Fruit fly (Drosophila melanogaster): ENCODE results near the gene escl.

escl gene

dm6 chr2L:12010877-12011666 lies 20.3 kb downstream of the escl start (continued):
- peak; percentile 92 for TF ChIP-seq CG10979 (tag; optimal IDR thresholded peaks at IDR 0.05)
- no peak for TF ChIP-seq unc-4 (GFP tag; IDR thresholded peaks at IDR 0.05; ENCODE audit: partially characterized antibody)
- no peak for TF ChIP-seq al (GFP tag; IDR thresholded peaks at IDR 0.05)
- TF ChIP-seq CG5180 (GFP tag; optimal IDR thresholded peaks at IDR 0.05), result peak; percentile 84
- TF ChIP-seq Atf3 (GFP tag; optimal IDR thresholded peaks at IDR 0.05), result peak; percentile 53
- TF ChIP-seq sd (tag; optimal IDR thresholded peaks at IDR 0.05), result peak; percentile 99
- peak; percentile 89 for TF ChIP-seq Chrac-16 (GFP tag; optimal IDR thresholded peaks at IDR 0.05)
- TF ChIP-seq Usf (GFP tag; optimal IDR thresholded peaks at IDR 0.05), result peak; percentile 87
- peak; percentile 4 for TF ChIP-seq repo (GFP tag; optimal IDR thresholded peaks at IDR 0.05)
- TF ChIP-seq ewg (GFP tag; optimal IDR thresholded peaks at IDR 0.05), result peak; percentile 80
- TF ChIP-seq CG4404 (GFP tag; IDR thresholded peaks at IDR 0.05), result no peak
- TF ChIP-seq maf-S (GFP tag; optimal IDR thresholded peaks at IDR 0.05), result peak; percentile 63
- no peak for TF ChIP-seq cas (GFP tag; IDR thresholded peaks at IDR 0.05)
- no peak for TF ChIP-seq HLH3B (GFP tag; IDR thresholded peaks at IDR 0.05)
- no peak for TF ChIP-seq CG14441 (GFP tag; IDR thresholded peaks at IDR 0.05)
- TF ChIP-seq usp (GFP tag; optimal IDR thresholded peaks at IDR 0.05), result no peak
- TF ChIP-seq HmgD (GFP tag; optimal IDR thresholded peaks at IDR 0.05), result no peak
- TF ChIP-seq Dll (GFP tag; IDR thresholded peaks at IDR 0.05; ENCODE audit: partially characterized antibody), result no peak
- peak; percentile 68 for TF ChIP-seq CG17568 (GFP tag; optimal IDR thresholded peaks at IDR 0.05)
- TF ChIP-seq lmd (GFP tag; IDR thresholded peaks at IDR 0.05), result no peak
- TF ChIP-seq Neu2 (GFP tag; optimal IDR thresholded peaks at IDR 0.05; ENCODE audit: borderline replicate concordance), result no peak
- TF ChIP-seq CG10209 (GFP tag; optimal IDR thresholded peaks at IDR 0.05), result peak; percentile 91
- no peak for TF ChIP-seq sim (GFP tag; IDR thresholded peaks at IDR 0.05)
- no peak for TF ChIP-seq ara (GFP tag; IDR thresholded peaks at IDR 0.05)
- no peak for TF ChIP-seq Opbp (GFP tag; IDR thresholded peaks at IDR 0.05; ENCODE audit: partially characterized antibody)
- TF ChIP-seq CG16863 (GFP tag; optimal IDR thresholded peaks at IDR 0.05), result peak; percentile 74
- TF ChIP-seq jing (GFP tag; optimal IDR thresholded peaks at IDR 0.05), result no peak
- TF ChIP-seq wor (GFP tag; IDR thresholded peaks at IDR 0.05), result no peak
- peak; percentile 96 for TF ChIP-seq Fer1 (GFP tag; optimal IDR thresholded peaks at IDR 0.05)
- peak; percentile 30 for TF ChIP-seq CG1792 (GFP tag; optimal IDR thresholded peaks at IDR 0.05)
- no peak for TF ChIP-seq CG3726 (GFP tag; IDR thresholded peaks at IDR 0.05)
- TF ChIP-seq CG7556 (GFP tag; optimal IDR thresholded peaks at IDR 0.05), result peak; percentile 95
- peak; percentile 93 for TF ChIP-seq PHDP (tag; optimal IDR thresholded peaks at IDR 0.05)
- peak; percentile 31 for TF ChIP-seq NK7.1 (GFP tag; optimal IDR thresholded peaks at IDR 0.05)
- peak; percentile 36 for TF ChIP-seq CG15073 (GFP tag; optimal IDR thresholded peaks at IDR 0.05)
- TF ChIP-seq CG12659 (GFP tag; optimal IDR thresholded peaks at IDR 0.05), result peak; percentile 95
- no peak for TF ChIP-seq E2f1 (GFP tag; IDR thresholded peaks at IDR 0.05)
- TF ChIP-seq Ets65A (GFP tag), result peak; percentile 93
- peak; percentile 49 for TF ChIP-seq NC2β (GFP tag; optimal IDR thresholded peaks at IDR 0.05)
- peak; percentile 84 for TF ChIP-seq CG17359 (tag; optimal IDR thresholded peaks at IDR 0.05)
- no peak for TF ChIP-seq sc (optimal IDR thresholded peaks at IDR 0.05)
- TF ChIP-seq sc (GFP tag; optimal IDR thresholded peaks at IDR 0.05), result peak; percentile 75
- TF ChIP-seq CG11085 (GFP tag; IDR thresholded peaks at IDR 0.05), result no peak
- no peak for TF ChIP-seq zen2 (GFP tag; IDR thresholded peaks at IDR 0.05; ENCODE audit: partially characterized antibody)
- TF ChIP-seq yki (optimal IDR thresholded peaks at IDR 0.05), result no peak
- TF ChIP-seq CG3065 (GFP tag; optimal IDR thresholded peaks at IDR 0.05), result peak; percentile 66
- TF ChIP-seq hb (GFP tag; IDR thresholded peaks at IDR 0.05; ENCODE audit: partially characterized antibody), result no peak
- peak; percentile 92 for TF ChIP-seq CG1603 (tag; optimal IDR thresholded peaks at IDR 0.05)
- TF ChIP-seq CG14710 (tag; optimal IDR thresholded peaks at IDR 0.05), result peak; percentile 86
- TF ChIP-seq CG6272 (GFP tag; IDR thresholded peaks at IDR 0.05), result peak; percentile 86

Data from whole organism, embryonic.